Worm (Caenorhabditis elegans): ENCODE data around the gene gmeb-1.

Gene gmeb-1

ce11 chrII:18787-19186 lies 551 bp upstream of the gmeb-1 start (continued):
- TF ChIP-seq F23B12.7 (tag; optimal IDR thresholded peaks at IDR 0.05; ENCODE audit: insufficient read depth) = peak; percentile 46
- TF ChIP-seq ceh-79 (tag; optimal IDR thresholded peaks at IDR 0.05) = no peak
- TF ChIP-seq lsl-1 (GFP tag; optimal IDR thresholded peaks at IDR 0.05) = no peak
- TF ChIP-seq lsy-27 (tag; optimal IDR thresholded peaks at IDR 0.05; ENCODE audit: borderline replicate concordance, insufficient read depth) = no peak
- peak; percentile 35; the same call in 1 of the 2 replicates for TF ChIP-seq ekl-4 (GFP tag; IDR thresholded peaks at IDR 0.05)
- no peak for TF ChIP-seq ztf-28 (GFP tag; IDR thresholded peaks at IDR 0.05)
- no peak for TF ChIP-seq B0019.2 (GFP tag; conservative IDR thresholded peaks at IDR 0.05)
- peak; percentile 93 for TF ChIP-seq attf-5 (GFP tag; optimal IDR thresholded peaks at IDR 0.05)
- no peak for TF ChIP-seq ccch-3 (GFP tag; optimal IDR thresholded peaks at IDR 0.05)
- TF ChIP-seq die-1 (tag; optimal IDR thresholded peaks at IDR 0.05) = no peak
- TF ChIP-seq sptf-2 (GFP tag; optimal IDR thresholded peaks at IDR 0.05) = no peak
- TF ChIP-seq madf-8 (GFP tag; conservative IDR thresholded peaks at IDR 0.05) = no peak
- peak; percentile 65; the same call in 1 of the 2 replicates for TF ChIP-seq lin-26 (GFP tag; IDR thresholded peaks at IDR 0.05)
- TF ChIP-seq nfyb-1 (GFP tag; IDR thresholded peaks at IDR 0.05) = peak; percentile 44
- TF ChIP-seq F39B2.1 (GFP tag; IDR thresholded peaks at IDR 0.05) = no peak
- no peak for TF ChIP-seq Y56A3A.18 (GFP tag; IDR thresholded peaks at IDR 0.05)
- TF ChIP-seq athp-1 (tag; optimal IDR thresholded peaks at IDR 0.05) = no peak
- peak; percentile 58; the same call in 1 of the 2 replicates for TF ChIP-seq let-526 (GFP tag; IDR thresholded peaks at IDR 0.05)
- TF ChIP-seq B0336.3 (GFP tag; IDR thresholded peaks at IDR 0.05) = peak; percentile 55; the same call in 1 of the 2 replicates
- no peak for TF ChIP-seq B0261.1 (tag; optimal IDR thresholded peaks at IDR 0.05)
- TF ChIP-seq B0035.1 (tag; optimal IDR thresholded peaks at IDR 0.05) = no peak
- TF ChIP-seq repo-1 (tag; optimal IDR thresholded peaks at IDR 0.05) = peak; percentile 44
- peak; percentile 50 for TF ChIP-seq ztf-26 (tag; optimal IDR thresholded peaks at IDR 0.05)
- TF ChIP-seq rpc-1 (optimal IDR thresholded peaks at IDR 0.05) = no peak
- no peak for TF ChIP-seq rpc-1 (tag; optimal IDR thresholded peaks at IDR 0.05)
- TF ChIP-seq mcd-1 (GFP tag; IDR thresholded peaks at IDR 0.05) = peak; percentile 67
- TF ChIP-seq egl-44 (GFP tag; IDR thresholded peaks at IDR 0.05) = no peak
- no peak for TF ChIP-seq madf-3 (GFP tag; IDR thresholded peaks at IDR 0.05)
- TF ChIP-seq fkh-3 (tag; optimal IDR thresholded peaks at IDR 0.05) = no peak
- TF ChIP-seq ZK185.1 (tag; optimal IDR thresholded peaks at IDR 0.05; ENCODE audit: poor library complexity, severe bottlenecking) = peak; percentile 28
- TF ChIP-seq C06A6.2 (GFP tag; conservative IDR thresholded peaks at IDR 0.05) = 0 out of 2 replicates have a peak, but pooled peaks have one; percentile 36
- TF ChIP-seq F49E8.2 (tag; optimal IDR thresholded peaks at IDR 0.05; ENCODE audit: insufficient read depth) = no peak
- no peak for TF ChIP-seq ceh-91 (GFP tag; IDR thresholded peaks at IDR 0.05)
- TF ChIP-seq F22D6.2 (tag; optimal IDR thresholded peaks at IDR 0.05) = no peak
- no peak for TF ChIP-seq Y53G8AR.9 (GFP tag; conservative IDR thresholded peaks at IDR 0.05)
- TF ChIP-seq cebp-1 (GFP tag; IDR thresholded peaks at IDR 0.05) = peak; percentile 55; the same call in 1 of the 2 replicates
- TF ChIP-seq cebp-1 (tag; optimal IDR thresholded peaks at IDR 0.05) = no peak
- TF ChIP-seq K12H6.12 (tag; optimal IDR thresholded peaks at IDR 0.05) = peak; percentile 73
- no peak for TF ChIP-seq akir-1 (GFP tag; optimal IDR thresholded peaks at IDR 0.05)
- no peak for TF ChIP-seq sea-2 (GFP tag; IDR thresholded peaks at IDR 0.05)
- TF ChIP-seq dox-1 (GFP tag; IDR thresholded peaks at IDR 0.05) = peak; percentile 79
- no peak for TF ChIP-seq snpc-1.1 (tag; optimal IDR thresholded peaks at IDR 0.05; ENCODE audit: insufficient read depth)
- TF ChIP-seq F55B11.4 (tag; optimal IDR thresholded peaks at IDR 0.05; ENCODE audit: borderline replicate concordance, insufficient read depth) = no peak

Data from whole organism, young adult.